Fruit fly (Drosophila melanogaster) whole organism, wandering third instar larva: ENCODE data around the gene Gfrl.

ENCODE experiments used
- Dfd ChIP-seq: fragments of >200 bp; optimal IDR thresholded peaks from 2 replicates; lab custom pipeline; 2017; ENCODE audit warnings: missing biosample characterization, missing genetic modification characterization
- GATAd ChIP-seq: sonication (Bioruptor generic); optimal IDR thresholded peaks from 2 replicates; lab custom pipeline; 2016; ENCODE audit warnings: missing biosample characterization, missing genetic modification characterization
- Myc ChIP-seq: fragments of >200 bp; optimal IDR thresholded peaks from 2 replicates; lab custom pipeline; 2017
- N ChIP-seq: fragments of >200 bp; optimal IDR thresholded peaks from 2 replicates; lab custom pipeline; 2018; ENCODE audit warnings: missing biosample characterization, missing external identifiers, missing genetic modification characterization
- h ChIP-seq: fragments of 200-800 bp; sonication (Bioruptor generic); optimal IDR thresholded peaks from 3 replicates; lab custom pipeline; 2016; ENCODE audit warnings: missing biosample characterization, mild to moderate bottlenecking, missing genetic modification characterization
- pan ChIP-seq: fragments of >200 bp; optimal IDR thresholded peaks from 2 replicates; lab custom pipeline; 2017
- sage ChIP-seq: fragments of 200-800 bp; sonication (Bioruptor generic); optimal IDR thresholded peaks from 2 replicates; lab custom pipeline; 2016; ENCODE audit warnings: missing biosample characterization, mild to moderate bottlenecking, missing genetic modification characterization
- usp ChIP-seq: fragments of >200 bp; optimal IDR thresholded peaks from 2 replicates; lab custom pipeline; 2017; ENCODE audit warnings: missing biosample characterization, missing genetic modification characterization

DNA sequence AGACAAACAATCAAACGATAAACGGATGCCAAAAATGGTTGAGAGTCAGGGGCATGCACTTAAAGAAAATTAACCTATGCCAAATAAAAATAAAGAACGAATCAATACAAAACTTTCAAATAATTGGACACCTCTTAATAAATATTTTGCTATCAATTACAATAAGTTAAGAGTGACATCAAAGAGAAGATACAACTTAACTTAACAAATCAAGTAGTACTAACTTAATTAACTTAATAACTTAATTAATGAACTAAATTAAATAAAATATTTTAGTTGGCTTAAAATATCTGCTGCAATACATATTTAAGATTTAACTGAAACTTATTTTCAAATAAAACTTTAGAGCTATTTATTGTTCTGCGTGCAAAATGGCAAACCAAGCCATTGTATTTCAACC is 62.3 kb downstream of the Gfrl start:
- TF ChIP-seq N (GFP tag; lab: Kevin White, UChicago) (no peak), sage (GFP tag; lab: Kevin White, UChicago) (no peak), GATAd (GFP tag; lab: Kevin White, UChicago) (no peak), h (GFP tag; lab: Kevin White, UChicago) (no peak), Myc (lab: Kevin White, UChicago) (no peak), Dfd (GFP tag; lab: Kevin White, UChicago) (no peak), pan (lab: Kevin White, UChicago) (no peak), usp (GFP tag; lab: Kevin White, UChicago) (no peak)
